Fruit fly (Drosophila melanogaster): Measurements from ENCODE around the gene CG6961.

DNA sequence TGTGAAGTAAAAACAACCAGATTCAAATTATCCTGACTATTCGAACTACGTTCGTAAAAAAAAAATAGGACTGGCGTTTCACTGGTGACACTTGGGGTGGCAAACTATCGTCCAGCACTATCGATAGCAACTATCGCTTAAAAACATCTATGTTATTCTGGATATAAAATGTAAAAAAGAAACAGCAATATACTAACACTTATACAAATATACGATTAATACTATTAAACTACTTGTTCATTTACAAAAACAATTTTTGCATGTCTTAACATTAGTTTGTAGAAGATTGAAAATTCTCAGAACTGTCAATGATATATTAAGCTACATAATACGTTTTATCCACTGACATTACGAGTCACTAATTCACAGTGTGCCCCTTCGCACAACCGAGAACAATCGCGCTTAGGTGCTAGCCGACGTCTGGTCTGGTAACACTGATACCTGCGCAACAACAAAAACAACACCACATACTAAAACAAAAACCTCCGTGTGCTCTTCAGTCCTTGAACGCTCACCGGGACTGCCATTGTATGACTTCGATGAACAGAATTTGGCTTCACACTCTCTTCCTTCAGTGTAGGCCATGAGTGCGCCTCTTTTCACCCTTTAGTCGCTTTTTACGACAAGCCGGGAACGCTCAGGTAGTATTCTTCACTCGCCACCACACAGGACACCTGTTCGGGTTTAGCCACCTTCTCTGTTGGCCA is 4.4 kb downstream of the CG6961 start, which contains the start of gene CG18259:
- TF ChIP-seq h (optimal IDR thresholded peaks at IDR 0.05) = no peak
- no peak for TF ChIP-seq psq (optimal IDR thresholded peaks at IDR 0.05)
- TF ChIP-seq ttk (optimal IDR thresholded peaks at IDR 0.05) = no peak
- no peak for TF ChIP-seq insv (optimal IDR thresholded peaks at IDR 0.05)
